Fruit fly (Drosophila melanogaster) whole organism: ENCODE measurements around the gene CG9356.

ENCODE experiments used
- CG8478 ChIP-seq: fragments of >200 bp; optimal IDR thresholded peaks from 2 replicates; lab custom pipeline; 2018; ENCODE audit warnings: inconsistent platforms
- pan ChIP-seq: fragments of >200 bp; optimal IDR thresholded peaks from 2 replicates; lab custom pipeline; 2017

- TF ChIP-seq pan (lab: Kevin White, UChicago) (no peak), CG8478 (lab: Kevin White, UChicago) (no peak)
Observed at dm6 chr3R:9419300-9419652, 15.2 kb upstream of the CG9356 start.
